Worm (Caenorhabditis elegans) whole organism, L1 larva: ENCODE measurements around the gene nhr-30.

ENCODE experiments used
- blmp-1 ChIP-seq: fragments of 150-350 bp; optimal IDR thresholded peaks from 2 replicates; lab custom pipeline; 2014; ENCODE audit warnings: missing biosample characterization, missing genetic modification characterization
- dpl-1 ChIP-seq, 3 experiments: fragments of 150-350 bp in 2 of 3; sonication (generic microtip) in 1 of 3; optimal IDR thresholded peaks; 2 replicates each; lab custom pipeline; 2014 to 2017; ENCODE audit warnings: missing biosample characterization in 3 of 3, missing genetic modification characterization in 3 of 3, missing genetic modification reagents in 3 of 3
- efl-1 ChIP-seq, 4 experiments: fragments of 150-350 bp; optimal IDR thresholded peaks in 3 of 4; peaks in 1 of 4; 1 replicate in 1 of 4; 2 replicates in 3 of 4; lab custom pipeline; 2014; ENCODE audit warnings: missing biosample characterization in 2 of 4, missing genetic modification characterization in 2 of 4, missing genetic modification reagents in 2 of 4
- egl-13 ChIP-seq: sonication (generic microtip); optimal IDR thresholded peaks from 2 replicates; lab custom pipeline; 2016; ENCODE audit warnings: missing genotype, missing genetic modification reagents, missing genetic modification characterization, missing compliant biosample characterization
- lin-13 ChIP-seq: fragments of 150-350 bp; optimal IDR thresholded peaks from 2 replicates; lab custom pipeline; 2014; ENCODE audit warnings: missing biosample characterization, missing genetic modification reagents, missing genetic modification characterization
- mdl-1 ChIP-seq, 2 experiments: fragments of 150-350 bp; optimal IDR thresholded peaks; 2 replicates each; lab custom pipeline; 2014 to 2017; ENCODE audit warnings: missing biosample characterization in 2 of 2, missing genetic modification characterization in 2 of 2, inconsistent platforms in 1 of 2
- mep-1 ChIP-seq: fragments of 150-350 bp; optimal IDR thresholded peaks from 2 replicates; lab custom pipeline; 2014; ENCODE audit warnings: missing biosample characterization, missing genetic modification characterization
- nhr-47 ChIP-seq: sonication (generic microtip); optimal IDR thresholded peaks from 2 replicates; lab custom pipeline; 2016; ENCODE audit warnings: mild to moderate bottlenecking, missing genetic modification characterization, moderate library complexity, missing compliant biosample characterization
- nhr-85 ChIP-seq: sonication (generic microtip); peaks from one replicate; lab custom pipeline; 2016; ENCODE audit warnings: missing genetic modification characterization, inconsistent platforms, missing compliant biosample characterization
- rnt-1 ChIP-seq: sonication (generic microtip); optimal IDR thresholded peaks from 2 replicates; lab custom pipeline; 2016; ENCODE audit warnings: mild to moderate bottlenecking, missing genetic modification characterization, moderate library complexity, missing compliant biosample characterization
- skn-1 ChIP-seq: fragments of 150-350 bp; optimal IDR thresholded peaks from 2 replicates; lab custom pipeline; 2014; ENCODE audit warnings: missing biosample characterization, missing genetic modification characterization
- snpc-4 ChIP-seq: fragments of 150-350 bp; optimal IDR thresholded peaks from 2 replicates; lab custom pipeline; 2014; ENCODE audit warnings: missing biosample characterization, missing genetic modification characterization
- unc-62 ChIP-seq: fragments of 150-350 bp; optimal IDR thresholded peaks from 2 replicates; lab custom pipeline; 2014; ENCODE audit warnings: missing biosample characterization, missing genetic modification reagents, missing genetic modification characterization

ce11 chrV:9055644-9056043 is 10.7 kb downstream of the nhr-30 start:
- peak; percentile 44 for TF ChIP-seq nhr-47 (tag; lab: Kevin White, UChicago)
- TF ChIP-seq mep-1 = no peak
- TF ChIP-seq lin-13 = no peak
- TF ChIP-seq blmp-1 (tag; lab: Kevin White, UChicago) = no peak
- TF ChIP-seq rnt-1 (tag; lab: Kevin White, UChicago) = no peak
- TF ChIP-seq unc-62 (GFP tag; lab: Kevin White, UChicago) = no peak
- no peak for TF ChIP-seq dpl-1 (GFP tag; optimal IDR thresholded peaks at IDR 0.05; lab: Kevin White, UChicago)
- no peak for TF ChIP-seq egl-13 (tag; lab: Kevin White, UChicago)
- TF ChIP-seq snpc-4 = no peak
- no peak for TF ChIP-seq nhr-85 (tag; lab: Kevin White, UChicago)
- no peak for TF ChIP-seq skn-1 (tag; lab: Kevin White, UChicago)
- TF ChIP-seq mdl-1 (tag; optimal IDR thresholded peaks at IDR 0.05; lab: Kevin White, UChicago) = no peak
- TF ChIP-seq efl-1 (optimal IDR thresholded peaks at IDR 0.05; lab: Kevin White, UChicago) = no peak
- peak in 1 of 2 experiments; percentile 88 for TF ChIP-seq efl-1 (GFP tag; optimal IDR thresholded peaks at IDR 0.05 in 1 of 2; lab: Kevin White, UChicago)
